Worm (Caenorhabditis elegans) whole organism, L4 larva: ENCODE results near the gene T11G6.2.

Source experiments
- F26F4.8 ChIP-seq: fragments of 200-800 bp; sonication (Bioruptor generic); conservative IDR thresholded peaks from 2 replicates; pipeline ENCODE4 v1.3.6; 2022; ENCODE audit warnings: missing genetic modification characterization, missing compliant biosample characterization
- Y48G9A.11 ChIP-seq: fragments of 200-800 bp; sonication (Bioruptor generic); IDR thresholded peaks from 2 replicates; pipeline ENCODE4 v1.3.6; 2022; ENCODE audit warnings: missing genetic modification reagents, missing genetic modification characterization, missing compliant biosample characterization
- Y5F2A.4 ChIP-seq: fragments of 200-800 bp; sonication (Bioruptor generic); optimal IDR thresholded peaks from 2 replicates; lab custom pipeline; 2018; ENCODE audit warnings: mild to moderate bottlenecking, missing genetic modification characterization, missing compliant biosample characterization
- Y75B8A.6 ChIP-seq: fragments of 200-800 bp; sonication (Bioruptor generic); IDR thresholded peaks from 2 replicates; pipeline ENCODE4 v1.3.6; 2022; ENCODE audit warnings: missing genetic modification reagents, missing genetic modification characterization, missing compliant biosample characterization
- aly-2 ChIP-seq: sonication (generic microtip); optimal IDR thresholded peaks from 2 replicates; lab custom pipeline; 2018; ENCODE audit warnings: missing biosample characterization, missing genetic modification characterization
- arid-1 ChIP-seq: fragments of 200-800 bp; sonication (Bioruptor generic); conservative IDR thresholded peaks from 2 replicates; pipeline ENCODE4 v1.3.6; 2022; ENCODE audit warnings: missing genetic modification reagents, missing genetic modification characterization, missing compliant biosample characterization
- ceh-32 ChIP-seq: sonication (generic microtip); optimal IDR thresholded peaks from 2 replicates; lab custom pipeline; 2016; ENCODE audit warnings: mild to moderate bottlenecking, missing genetic modification characterization, missing compliant biosample characterization; ENCODE audit not compliant: poor library complexity
- ceh-44 ChIP-seq: fragments of 200-800 bp; sonication (Bioruptor generic); IDR thresholded peaks from 2 replicates; pipeline ENCODE4 v1.3.6; 2022; ENCODE audit warnings: missing genetic modification reagents, missing genetic modification characterization, missing compliant biosample characterization
- ctbp-1 ChIP-seq: fragments of 200-800 bp; sonication (Bioruptor generic); IDR thresholded peaks from 2 replicates; pipeline ENCODE4 v1.3.6; 2022; ENCODE audit warnings: missing genetic modification reagents, missing genetic modification characterization, missing compliant biosample characterization
- daf-16 ChIP-seq, 3 experiments: sonication (generic microtip); optimal IDR thresholded peaks; 2 replicates each; lab custom pipeline; 2016 to 2017; ENCODE audit warnings: missing genetic modification characterization in 3 of 3, missing genetic modification reagents in 3 of 3, mild to moderate bottlenecking in 2 of 3, missing compliant biosample characterization in 2 of 3, missing biosample characterization in 1 of 3, moderate library complexity in 1 of 3
- dmd-8 ChIP-seq: fragments of 200-800 bp; sonication (Bioruptor generic); IDR thresholded peaks from 2 replicates; pipeline ENCODE4 v1.3.6; 2022; ENCODE audit warnings: missing genetic modification characterization, missing compliant biosample characterization
- dmd-9 ChIP-seq: fragments of 200-800 bp; sonication (Bioruptor generic); IDR thresholded peaks from 2 replicates; pipeline ENCODE4 v1.3.6; 2022; ENCODE audit warnings: missing genetic modification reagents, missing genetic modification characterization, missing compliant biosample characterization
- dpl-1 ChIP-seq: fragments of 150-350 bp; optimal IDR thresholded peaks from 2 replicates; lab custom pipeline; 2014; ENCODE audit warnings: missing biosample characterization, missing genetic modification reagents, missing genetic modification characterization
- hmg-1.1 ChIP-seq: fragments of 200-800 bp; sonication (Bioruptor generic); IDR thresholded peaks from 2 replicates; pipeline ENCODE4 v1.3.6; 2022; ENCODE audit warnings: missing genetic modification reagents, missing genetic modification characterization, missing compliant biosample characterization
- jun-1 ChIP-seq: fragments of 150-350 bp; optimal IDR thresholded peaks from 2 replicates; lab custom pipeline; 2014; ENCODE audit warnings: missing biosample characterization, missing genetic modification reagents, missing genetic modification characterization
- lim-7 ChIP-seq: fragments of 200-800 bp; sonication (Bioruptor generic); IDR thresholded peaks from 2 replicates; pipeline ENCODE4 v1.3.6; 2022; ENCODE audit warnings: missing genetic modification characterization, missing compliant biosample characterization
- lin-13 ChIP-seq: fragments of 150-350 bp; optimal IDR thresholded peaks from 2 replicates; lab custom pipeline; 2014; ENCODE audit warnings: missing biosample characterization, missing genetic modification reagents, missing genetic modification characterization
- lin-15B ChIP-seq: fragments of 150-350 bp; sonication (generic microtip); optimal IDR thresholded peaks from 3 replicates; lab custom pipeline; 2014; ENCODE audit warnings: missing biosample characterization, missing genetic modification characterization
- lin-38 ChIP-seq: fragments of 200-800 bp; sonication (Bioruptor generic); IDR thresholded peaks from 2 replicates; pipeline ENCODE4 v1.3.6; 2022; ENCODE audit warnings: missing genetic modification reagents, missing genetic modification characterization, missing compliant biosample characterization
- lsy-2 ChIP-seq, 2 experiments: fragments of 150-350 bp in 1 of 2; sonication (generic microtip) in 1 of 2; optimal IDR thresholded peaks; 2 replicates each; lab custom pipeline; 2014 to 2017; ENCODE audit warnings: missing biosample characterization in 2 of 2, missing genetic modification characterization in 2 of 2
- mep-1 ChIP-seq: fragments of 150-350 bp; sonication (generic microtip); optimal IDR thresholded peaks from 3 replicates; lab custom pipeline; 2014; ENCODE audit warnings: missing biosample characterization, missing genetic modification characterization
- mxl-2 ChIP-seq: fragments of 200-800 bp; sonication (Bioruptor generic); conservative IDR thresholded peaks from 2 replicates; pipeline ENCODE4 v1.3.6; 2022; ENCODE audit warnings: missing genetic modification reagents, missing genetic modification characterization, missing compliant biosample characterization
- mxl-3 ChIP-seq: fragments of 200-800 bp; sonication (Bioruptor generic); optimal IDR thresholded peaks from 2 replicates; lab custom pipeline; 2018; ENCODE audit warnings: mild to moderate bottlenecking, missing genetic modification characterization, missing compliant biosample characterization
- nhr-237 ChIP-seq: sonication (generic microtip); optimal IDR thresholded peaks from 2 replicates; lab custom pipeline; 2017; ENCODE audit warnings: missing biosample characterization, missing genetic modification characterization
- nhr-28 ChIP-seq: fragments of 150-350 bp; optimal IDR thresholded peaks from 2 replicates; lab custom pipeline; 2014; ENCODE audit warnings: missing biosample characterization, missing genetic modification characterization
- nhr-76 ChIP-seq: fragments of 150-350 bp; optimal IDR thresholded peaks from 2 replicates; lab custom pipeline; 2014; ENCODE audit warnings: missing biosample characterization, missing genetic modification characterization
- nhr-77 ChIP-seq: fragments of 150-350 bp; optimal IDR thresholded peaks from 2 replicates; lab custom pipeline; 2014; ENCODE audit warnings: missing biosample characterization, missing genetic modification characterization
- pha-4 ChIP-seq, 2 experiments: fragments of 150-350 bp in 1 of 2; fragments of 200-800 bp in 1 of 2; sonication (Bioruptor generic) in 1 of 2; IDR thresholded peaks in 1 of 2; optimal IDR thresholded peaks in 1 of 2; 2 replicates each; pipeline versions ENCODE4 v1.3.6 to Lab custom; 2014 to 2022; ENCODE audit warnings: missing genetic modification characterization in 2 of 2, missing genetic modification reagents in 2 of 2, missing biosample characterization in 1 of 2, missing compliant biosample characterization in 1 of 2
- set-16 ChIP-seq: fragments of 200-800 bp; sonication (Bioruptor generic); IDR thresholded peaks from 2 replicates; pipeline ENCODE4 v1.3.6; 2022; ENCODE audit warnings: missing genetic modification reagents, missing genetic modification characterization, missing compliant biosample characterization
- skn-1 ChIP-seq: fragments of 150-350 bp; optimal IDR thresholded peaks from 2 replicates; lab custom pipeline; 2014; ENCODE audit warnings: missing biosample characterization, missing genetic modification characterization
- snpc-1.2 ChIP-seq: fragments of 200-800 bp; sonication (Bioruptor generic); IDR thresholded peaks from 2 replicates; pipeline ENCODE4 v1.3.6; 2022; ENCODE audit warnings: missing genetic modification reagents, missing genetic modification characterization, missing compliant biosample characterization
- snpc-4 ChIP-seq: fragments of 150-350 bp; optimal IDR thresholded peaks from 2 replicates; lab custom pipeline; 2014; ENCODE audit warnings: missing biosample characterization, missing genetic modification characterization
- spr-3 ChIP-seq: fragments of 200-800 bp; sonication (Bioruptor generic); optimal IDR thresholded peaks from 2 replicates; lab custom pipeline; 2018; ENCODE audit warnings: mild to moderate bottlenecking, missing genetic modification characterization, missing compliant biosample characterization
- tag-97 ChIP-seq: fragments of 200-800 bp; sonication (Bioruptor generic); IDR thresholded peaks from 2 replicates; pipeline ENCODE4 v1.3.6; 2022; ENCODE audit warnings: missing genetic modification characterization, missing compliant biosample characterization
- unc-130 ChIP-seq: sonication (generic microtip); optimal IDR thresholded peaks from 2 replicates; lab custom pipeline; 2016; ENCODE audit warnings: missing genetic modification reagents, missing genetic modification characterization, missing compliant biosample characterization
- unc-62 ChIP-seq, 3 experiments: fragments of 150-350 bp in 1 of 3; sonication (generic microtip); optimal IDR thresholded peaks in 2 of 3; peaks in 1 of 3; 1 replicate in 1 of 3; 2 replicates in 2 of 3; lab custom pipeline; 2014 to 2017; ENCODE audit warnings: missing biosample characterization in 3 of 3, missing genetic modification characterization in 3 of 3, missing genetic modification reagents in 3 of 3, missing genotype in 1 of 3
- zip-11 ChIP-seq: fragments of 200-800 bp; sonication (Bioruptor generic); IDR thresholded peaks from 2 replicates; pipeline ENCODE4 v1.3.6; 2022; ENCODE audit warnings: missing genetic modification characterization, missing compliant biosample characterization

T11G6.2 gene

ce11 chrIV:10842705-10843364, 15.5 kb downstream of the T11G6.2 start, which contains the start of gene T11G6.5 (continued):
- peak; percentile 49 for TF ChIP-seq hmg-1.1 (GFP tag; lab: Robert Waterston, UW)
- no peak for TF ChIP-seq mxl-2 (GFP tag; lab: Robert Waterston, UW)
- TF ChIP-seq nhr-77 (tag; lab: Kevin White, UChicago): no peak
- TF ChIP-seq mep-1 (tag; lab: Kevin White, UChicago): peak; percentile 35
- TF ChIP-seq ceh-32 (tag; lab: Kevin White, UChicago): no peak
- no peak for TF ChIP-seq dmd-8 (GFP tag; lab: Robert Waterston, UW)
- no peak for TF ChIP-seq aly-2
- TF ChIP-seq lin-15B (tag; lab: Kevin White, UChicago): no peak
- no peak for TF ChIP-seq spr-3 (GFP tag; lab: Kevin White, UChicago)
- TF ChIP-seq unc-130 (GFP tag; lab: Kevin White, UChicago): no peak
- no peak for TF ChIP-seq ceh-44 (GFP tag; lab: Robert Waterston, UW)
- no peak for TF ChIP-seq dmd-9
- no peak for TF ChIP-seq jun-1 (tag; lab: Kevin White, UChicago)
- TF ChIP-seq nhr-237 (tag; lab: Kevin White, UChicago): no peak
- peak; percentile 4 for TF ChIP-seq lin-13
- no peak for TF ChIP-seq skn-1 (tag; lab: Kevin White, UChicago)
- TF ChIP-seq nhr-76: no peak
- no peak for TF ChIP-seq nhr-28 (tag; lab: Kevin White, UChicago)
- no peak for TF ChIP-seq F26F4.8 (GFP tag; lab: Robert Waterston, UW)

ce11 chrIV:10842232-10842631, 16.1 kb downstream of the T11G6.2 start:
- TF ChIP-seq pha-4 (GFP tag; IDR thresholded peaks at IDR 0.05; lab: Robert Waterston, UW): no peak
- TF ChIP-seq pha-4 (tag; optimal IDR thresholded peaks at IDR 0.05; lab: Kevin White, UChicago): no peak
- TF ChIP-seq nhr-28 (tag; lab: Kevin White, UChicago): no peak
- TF ChIP-seq lin-38: 0 out of 2 replicates have a peak, but pooled peaks have one; percentile 22
- TF ChIP-seq lim-7: 0 out of 2 replicates have a peak, but pooled peaks have one; percentile 42
- TF ChIP-seq zip-11 (GFP tag; lab: Robert Waterston, UW): no peak
- 0 out of 2 replicates have a peak, but pooled peaks have one; percentile 38 for TF ChIP-seq snpc-1.2
- TF ChIP-seq Y48G9A.11: peak; percentile 29; the same call in 1 of the 2 replicates
- TF ChIP-seq ctbp-1 (GFP tag; lab: Robert Waterston, UW): no peak
- TF ChIP-seq lsy-2 (tag; optimal IDR thresholded peaks at IDR 0.05; lab: Kevin White, UChicago): peak in 1 of 2 experiments; percentile 23
- TF ChIP-seq Y75B8A.6 (GFP tag; lab: Robert Waterston, UW): 0 out of 2 replicates have a peak, but pooled peaks have one; percentile 26
- TF ChIP-seq mep-1 (tag; lab: Kevin White, UChicago): no peak
- no peak for TF ChIP-seq dpl-1 (GFP tag; lab: Kevin White, UChicago)
- 0 out of 2 replicates have a peak, but pooled peaks have one; percentile 33 for TF ChIP-seq arid-1 (GFP tag; lab: Robert Waterston, UW)
- TF ChIP-seq set-16 (GFP tag; lab: Robert Waterston, UW): no peak
- TF ChIP-seq tag-97 (GFP tag; lab: Robert Waterston, UW): no peak
- peak in 1 of 2 experiments; percentile 3 for TF ChIP-seq unc-62 (GFP tag; optimal IDR thresholded peaks at IDR 0.05 in 1 of 2; lab: Kevin White, UChicago)
- no peak for TF ChIP-seq unc-62 (tag; optimal IDR thresholded peaks at IDR 0.05; lab: Kevin White, UChicago)
- no peak for TF ChIP-seq daf-16 (GFP tag; optimal IDR thresholded peaks at IDR 0.05; lab: Kevin White, UChicago)
- no peak for TF ChIP-seq daf-16 (tag; optimal IDR thresholded peaks at IDR 0.05; lab: Kevin White, UChicago)

- TF ChIP-seq snpc-4 (tag; lab: Kevin White, UChicago) (no peak), mxl-3 (no peak), Y5F2A.4 (no peak)
These were observed 26.1 kb downstream of the T11G6.2 start, which contains the start of gene best-15 for ce11 chrIV:10832148-10832547. best-15 (minus strand) TSS chrIV:10832248.
